Fruit fly (Drosophila melanogaster) whole organism, embryonic: Measurements from ENCODE around the gene CG6296.

ENCODE experiments used
- C15 ChIP-seq: fragments of 200-800 bp; sonication (Bioruptor generic); IDR thresholded peaks from 3 replicates; pipeline ENCODE4 v1.3.6; 2022; ENCODE audit warnings: missing biosample characterization, missing genetic modification characterization
- CG10209 ChIP-seq: fragments of 200-800 bp; sonication (Bioruptor generic); optimal IDR thresholded peaks from 3 replicates; lab custom pipeline; 2017; ENCODE audit warnings: missing biosample characterization, mild to moderate bottlenecking, missing genetic modification characterization, missing genetic modification reagents
- CG11398 ChIP-seq: fragments of 200-800 bp; sonication (Bioruptor generic); optimal IDR thresholded peaks from 2 replicates; lab custom pipeline; 2016; ENCODE audit warnings: missing biosample characterization, missing genetic modification characterization
- CG12155 ChIP-seq: fragments of 200-800 bp; sonication (Bioruptor generic); optimal IDR thresholded peaks from 3 replicates; lab custom pipeline; 2016; ENCODE audit warnings: missing biosample characterization, missing genetic modification characterization
- CG13624 ChIP-seq: fragments of 200-800 bp; sonication (Bioruptor generic); optimal IDR thresholded peaks from 2 replicates; lab custom pipeline; 2016; ENCODE audit warnings: missing biosample characterization, missing genetic modification characterization
- CG1602 ChIP-seq: fragments of 200-800 bp; sonication (Bioruptor generic); optimal IDR thresholded peaks from 3 replicates; lab custom pipeline; 2016; ENCODE audit warnings: missing biosample characterization, missing genetic modification characterization
- CG16815 ChIP-seq: fragments of 200-800 bp; sonication (Bioruptor generic); optimal IDR thresholded peaks from 3 replicates; lab custom pipeline; 2017; ENCODE audit warnings: missing biosample characterization, mild to moderate bottlenecking, missing genetic modification characterization
- CG17385 ChIP-seq: fragments of 200-800 bp; sonication (Bioruptor generic); optimal IDR thresholded peaks from 3 replicates; lab custom pipeline; 2018; ENCODE audit warnings: missing biosample characterization, mild to moderate bottlenecking, missing genetic modification characterization
- CG18262 ChIP-seq: fragments of 200-800 bp; optimal IDR thresholded peaks from 3 replicates; lab custom pipeline; 2019; ENCODE audit warnings: missing biosample characterization, mild to moderate bottlenecking, missing genetic modification characterization, moderate library complexity
- CG2116 ChIP-seq: fragments of 200-800 bp; sonication (Bioruptor generic); optimal IDR thresholded peaks from 3 replicates; lab custom pipeline; 2018; ENCODE audit warnings: missing biosample characterization, mild to moderate bottlenecking, missing genetic modification characterization
- CG2678 ChIP-seq: fragments of 200-800 bp; sonication (Bioruptor generic); optimal IDR thresholded peaks from 3 replicates; lab custom pipeline; 2019; ENCODE audit warnings: missing biosample characterization, mild to moderate bottlenecking, missing genetic modification characterization, moderate library complexity
- CG30020 ChIP-seq: fragments of 200-800 bp; optimal IDR thresholded peaks from 2 replicates; lab custom pipeline; 2019; ENCODE audit warnings: missing biosample characterization, mild to moderate bottlenecking, missing genetic modification characterization, moderate library complexity
- CG34422 ChIP-seq: fragments of 200-800 bp; sonication (Bioruptor generic); IDR thresholded peaks from 3 replicates; pipeline ENCODE4 v1.3.6; 2022; ENCODE audit warnings: missing biosample characterization, missing genetic modification characterization
- CG3726 ChIP-seq: fragments of 200-800 bp; sonication (Bioruptor generic); IDR thresholded peaks from 3 replicates; pipeline ENCODE4, ENCODE4 v1.3.6; 2022; ENCODE audit warnings: missing biosample characterization, missing genetic modification characterization
- CG3847 ChIP-seq: fragments of 200-800 bp; sonication (Bioruptor generic); IDR thresholded peaks from 2 replicates; pipeline ENCODE4 v1.3.6; 2022; ENCODE audit warnings: missing biosample characterization, missing genetic modification characterization
- CG4707 ChIP-seq: fragments of 200-800 bp; sonication (Bioruptor generic); optimal IDR thresholded peaks from 2 replicates; lab custom pipeline; 2018; ENCODE audit warnings: missing biosample characterization, mild to moderate bottlenecking, missing genetic modification characterization, moderate library complexity
- CG4854 ChIP-seq: fragments of 200-800 bp; sonication (Bioruptor generic); optimal IDR thresholded peaks from 2 replicates; lab custom pipeline; 2016; ENCODE audit warnings: missing biosample characterization, missing genetic modification characterization, inconsistent platforms
- CG5245 ChIP-seq: fragments of 200-800 bp; sonication (Bioruptor generic); optimal IDR thresholded peaks from 3 replicates; lab custom pipeline; 2016; ENCODE audit warnings: missing biosample characterization, missing genetic modification characterization
- CG7928 ChIP-seq: fragments of 200-800 bp; sonication (Bioruptor generic); optimal IDR thresholded peaks from 2 replicates; lab custom pipeline; 2017; ENCODE audit warnings: missing biosample characterization, mild to moderate bottlenecking, missing genetic modification characterization
- CG9609 ChIP-seq: fragments of 200-800 bp; sonication (Bioruptor generic); optimal IDR thresholded peaks from 3 replicates; lab custom pipeline; 2016; ENCODE audit warnings: missing biosample characterization, missing genetic modification characterization
- CG9817 ChIP-seq: fragments of 200-800 bp; sonication (Bioruptor generic); optimal IDR thresholded peaks from 2 replicates; lab custom pipeline; 2018; ENCODE audit warnings: missing biosample characterization, mild to moderate bottlenecking, missing genetic modification characterization, moderate library complexity
- Ets97D ChIP-seq: fragments of 200-800 bp; sonication (Bioruptor generic); optimal IDR thresholded peaks from 3 replicates; lab custom pipeline; 2016; ENCODE audit warnings: missing biosample characterization, missing genetic modification characterization
- Hmr ChIP-seq: fragments of 200-800 bp; sonication (Bioruptor generic); optimal IDR thresholded peaks from 3 replicates; lab custom pipeline; 2017; ENCODE audit warnings: mild to moderate bottlenecking, missing biosample characterization, missing genetic modification reagents, missing genetic modification characterization
- Jarid2 ChIP-seq: fragments of 200-800 bp; sonication (Bioruptor generic); optimal IDR thresholded peaks from 3 replicates; lab custom pipeline; 2017; ENCODE audit warnings: mild to moderate bottlenecking, missing biosample characterization, missing genetic modification reagents, missing genetic modification characterization
- Mad ChIP-seq: fragments of 200-800 bp; sonication (Bioruptor generic); optimal IDR thresholded peaks from 2 replicates; lab custom pipeline; 2016; ENCODE audit warnings: missing biosample characterization, missing genetic modification characterization
- Nf-YB ChIP-seq: fragments of 200-800 bp; sonication (Bioruptor generic); optimal IDR thresholded peaks from 3 replicates; lab custom pipeline; 2019; ENCODE audit warnings: missing biosample characterization, mild to moderate bottlenecking, missing genetic modification characterization, moderate library complexity
- Side ChIP-seq: fragments of 200-800 bp; sonication (Bioruptor generic); optimal IDR thresholded peaks from 2 replicates; lab custom pipeline; 2016; ENCODE audit warnings: missing biosample characterization, missing genetic modification characterization
- Spps ChIP-seq: fragments of 200-800 bp; sonication (Bioruptor generic); optimal IDR thresholded peaks from 2 replicates; lab custom pipeline; 2018; ENCODE audit warnings: missing biosample characterization, mild to moderate bottlenecking, missing genetic modification characterization
- Sry-β ChIP-seq: fragments of 200-800 bp; sonication (Bioruptor generic); optimal IDR thresholded peaks from 2 replicates; lab custom pipeline; 2018; ENCODE audit warnings: missing biosample characterization, mild to moderate bottlenecking, missing genetic modification characterization, moderate library complexity
- Sry-δ ChIP-seq: fragments of 200-800 bp; sonication (Bioruptor generic); optimal IDR thresholded peaks from 2 replicates; lab custom pipeline; 2016; ENCODE audit warnings: missing biosample characterization, missing genetic modification characterization
- Ssrp ChIP-seq: fragments of 200-800 bp; sonication (Bioruptor generic); optimal IDR thresholded peaks from 2 replicates; lab custom pipeline; 2018; ENCODE audit warnings: missing biosample characterization, mild to moderate bottlenecking, missing genetic modification characterization, moderate library complexity
- chm ChIP-seq: fragments of 200-800 bp; sonication (Bioruptor generic); IDR thresholded peaks from 2 replicates; pipeline ENCODE4 v1.3.6; 2022; ENCODE audit warnings: missing biosample characterization, missing genetic modification characterization
- fru ChIP-seq: fragments of >200 bp; optimal IDR thresholded peaks from 2 replicates; lab custom pipeline; 2017
- gro ChIP-seq: fragments of 200-800 bp; sonication (Bioruptor generic); optimal IDR thresholded peaks from 2 replicates; lab custom pipeline; 2016; ENCODE audit warnings: missing biosample characterization, missing genetic modification characterization
- ken ChIP-seq: fragments of 200-800 bp; sonication (Bioruptor generic); IDR thresholded peaks from 3 replicates; pipeline ENCODE4 v1.3.6; 2022; ENCODE audit warnings: missing biosample characterization, missing genetic modification characterization
- kni ChIP-seq: fragments of 200-800 bp; sonication (Bioruptor generic); optimal IDR thresholded peaks from 3 replicates; lab custom pipeline; 2017; ENCODE audit warnings: mild to moderate bottlenecking, missing biosample characterization, missing genetic modification reagents, missing genetic modification characterization
- lov ChIP-seq, 2 experiments: fragments of 200-800 bp in 1 of 2; fragments of >200 bp in 1 of 2; sonication (Bioruptor generic) in 1 of 2; IDR thresholded peaks in 1 of 2; optimal IDR thresholded peaks in 1 of 2; 2 replicates in 1 of 2; 3 replicates in 1 of 2; pipeline versions ENCODE4 v1.3.6 to Lab custom; 2017 to 2022; ENCODE audit warnings: missing biosample characterization in 1 of 2, missing genetic modification characterization in 1 of 2
- nmo ChIP-seq: fragments of 200-800 bp; sonication (Bioruptor generic); optimal IDR thresholded peaks from 2 replicates; lab custom pipeline; 2018; ENCODE audit warnings: missing biosample characterization, mild to moderate bottlenecking, missing genetic modification characterization, moderate library complexity
- oc ChIP-seq: fragments of 200-800 bp; sonication (Bioruptor generic); optimal IDR thresholded peaks from 2 replicates; lab custom pipeline; 2018; ENCODE audit warnings: missing biosample characterization, mild to moderate bottlenecking, missing genetic modification characterization, moderate library complexity
- odd ChIP-seq: fragments of 200-800 bp; sonication (Bioruptor generic); optimal IDR thresholded peaks from 2 replicates; lab custom pipeline; 2017; ENCODE audit warnings: missing biosample characterization, mild to moderate bottlenecking, missing genetic modification characterization
- psq ChIP-seq: fragments of 200-800 bp; sonication (Bioruptor generic); optimal IDR thresholded peaks from 2 replicates; lab custom pipeline; 2017; ENCODE audit warnings: missing biosample characterization, missing genetic modification characterization
- ranshi ChIP-seq: fragments of 200-800 bp; sonication (Bioruptor generic); IDR thresholded peaks from 2 replicates; pipeline ENCODE4 v1.3.6; 2022; ENCODE audit warnings: missing biosample characterization, missing genetic modification characterization
- rib ChIP-seq: fragments of 200-800 bp; sonication (Bioruptor generic); IDR thresholded peaks from 2 replicates; pipeline ENCODE4 v1.3.6; 2022; ENCODE audit warnings: missing biosample characterization, missing genetic modification characterization
- run ChIP-seq: fragments of 200-800 bp; sonication (Bioruptor generic); optimal IDR thresholded peaks from 3 replicates; lab custom pipeline; 2018; ENCODE audit warnings: missing biosample characterization, mild to moderate bottlenecking, missing genetic modification characterization
- sna ChIP-seq: fragments of 200-800 bp; sonication (Bioruptor generic); IDR thresholded peaks from 2 replicates; pipeline ENCODE4 v1.3.6; 2022; ENCODE audit warnings: missing biosample characterization, missing genetic modification characterization; ENCODE audit not compliant: partially characterized antibody
- so ChIP-seq: fragments of 200-800 bp; sonication (Bioruptor generic); IDR thresholded peaks from 3 replicates; pipeline ENCODE4 v1.3.6; 2022; ENCODE audit warnings: missing biosample characterization, missing genetic modification characterization
- trem ChIP-seq: fragments of 200-800 bp; optimal IDR thresholded peaks from 3 replicates; lab custom pipeline; 2019; ENCODE audit warnings: missing biosample characterization, mild to moderate bottlenecking, missing genetic modification characterization, moderate library complexity
- ttk ChIP-seq: fragments of 200-800 bp; sonication (Bioruptor generic); IDR thresholded peaks from 2 replicates; pipeline ENCODE4 v2.1.2; 2022; ENCODE audit warnings: missing biosample characterization, missing genetic modification characterization
- yki ChIP-seq: fragments of >200 bp; optimal IDR thresholded peaks from 3 replicates; lab custom pipeline; 2018
- zf30C ChIP-seq: fragments of 200-800 bp; sonication (Bioruptor generic); optimal IDR thresholded peaks from 3 replicates; lab custom pipeline; 2018; ENCODE audit warnings: missing biosample characterization, mild to moderate bottlenecking, missing genetic modification characterization

Gene CG6296

dm6 chr3R:26954020-26954672 lies 51.1 kb downstream of the CG6296 start (continued):
- peak; percentile 23 for TF ChIP-seq kni (GFP tag; lab: Kevin White, UChicago)
- no peak for TF ChIP-seq zf30C (GFP tag; lab: Kevin White, UChicago)
- TF ChIP-seq CG1602 = peak; percentile 76
- TF ChIP-seq Ets97D = no peak
- TF ChIP-seq CG3847 = peak; percentile 50
- TF ChIP-seq CG2678 (tag; lab: Kevin White, UChicago) = peak; percentile 85
- TF ChIP-seq CG9609 (GFP tag; lab: Kevin White, UChicago) = no peak
- no peak for TF ChIP-seq CG30020
- no peak for TF ChIP-seq CG5245 (GFP tag; lab: Kevin White, UChicago)
- no peak for TF ChIP-seq lov (optimal IDR thresholded peaks at IDR 0.05; lab: Kevin White, UChicago)
- peak; percentile 68; the same call in 1 of the 3 replicates for TF ChIP-seq lov (GFP tag; IDR thresholded peaks at IDR 0.05; lab: Robert Waterston, UW)
- no peak for TF ChIP-seq Sry-β
- no peak for TF ChIP-seq Sry-δ (GFP tag; lab: Kevin White, UChicago)
- TF ChIP-seq CG17385 (GFP tag; lab: Kevin White, UChicago) = peak; percentile 67
- TF ChIP-seq run (tag; lab: Kevin White, UChicago) = peak; percentile 64
- no peak for TF ChIP-seq chm (GFP tag; lab: Robert Waterston, UW)
- peak; percentile 76 for TF ChIP-seq ranshi (GFP tag; lab: Robert Waterston, UW)
- TF ChIP-seq ttk (GFP tag; lab: Robert Waterston, UW) = peak; percentile 89
- peak; percentile 79 for TF ChIP-seq CG10209 (GFP tag; lab: Kevin White, UChicago)
- peak; percentile 20 for TF ChIP-seq CG16815
- TF ChIP-seq CG13624 (GFP tag; lab: Kevin White, UChicago) = no peak
- peak; percentile 43 for TF ChIP-seq CG4707 (GFP tag; lab: Kevin White, UChicago)
- peak; percentile 86 for TF ChIP-seq CG34422 (GFP tag; lab: Robert Waterston, UW)
- TF ChIP-seq Jarid2 = peak; percentile 40
- TF ChIP-seq fru (lab: Kevin White, UChicago) = no peak
- TF ChIP-seq sna = no peak
- peak; percentile 86 for TF ChIP-seq ken (GFP tag; lab: Robert Waterston, UW)
- TF ChIP-seq Hmr (GFP tag; lab: Kevin White, UChicago) = peak; percentile 74
- peak; percentile 20 for TF ChIP-seq odd (GFP tag; lab: Kevin White, UChicago)
- no peak for TF ChIP-seq CG3726
- peak; percentile 8 for TF ChIP-seq CG7928 (GFP tag; lab: Kevin White, UChicago)
- TF ChIP-seq psq = peak; percentile 89
- TF ChIP-seq rib = no peak
- peak; percentile 59 for TF ChIP-seq trem (tag; lab: Kevin White, UChicago)
- TF ChIP-seq C15 (GFP tag; lab: Robert Waterston, UW) = no peak
- peak; percentile 49 for TF ChIP-seq CG12155 (GFP tag; lab: Kevin White, UChicago)
- TF ChIP-seq CG2116 (GFP tag; lab: Kevin White, UChicago) = no peak
- TF ChIP-seq yki (lab: Kevin White, UChicago) = no peak
- peak; percentile 60 for TF ChIP-seq Spps (tag; lab: Kevin White, UChicago)
- TF ChIP-seq CG11398 (GFP tag; lab: Kevin White, UChicago) = no peak
- peak; percentile 91 for TF ChIP-seq oc (tag; lab: Kevin White, UChicago)
- TF ChIP-seq Nf-YB (GFP tag; lab: Kevin White, UChicago) = peak; percentile 51
- TF ChIP-seq nmo (GFP tag; lab: Kevin White, UChicago) = peak; percentile 86
- TF ChIP-seq gro (GFP tag; lab: Kevin White, UChicago) = no peak
- no peak for TF ChIP-seq CG4854 (GFP tag; lab: Kevin White, UChicago)
- peak; percentile 79; the same call in 2 of the 3 replicates for TF ChIP-seq so (GFP tag; lab: Robert Waterston, UW)
- TF ChIP-seq Side (GFP tag; lab: Kevin White, UChicago) = no peak
- peak; percentile 85 for TF ChIP-seq CG18262 (tag; lab: Kevin White, UChicago)
- TF ChIP-seq CG9817 (tag; lab: Kevin White, UChicago) = peak; percentile 23
- TF ChIP-seq Mad (GFP tag; lab: Kevin White, UChicago) = no peak
- peak; percentile 80 for TF ChIP-seq Ssrp (tag; lab: Kevin White, UChicago)
